Worm (Caenorhabditis elegans) whole organism, mixed stage, embryonic: ENCODE data around the gene pmk-3.

ENCODE experiments used
- ceh-39 ChIP-seq: fragments of 150-350 bp; optimal IDR thresholded peaks from 2 replicates; lab custom pipeline; 2014; ENCODE audit warnings: missing biosample characterization, missing genetic modification characterization
- ceh-43 ChIP-seq: fragments of 200-800 bp; sonication (Bioruptor generic); optimal IDR thresholded peaks from 2 replicates; lab custom pipeline; 2018; ENCODE audit warnings: mild to moderate bottlenecking, missing genetic modification characterization, moderate library complexity, missing compliant biosample characterization
- ces-1 ChIP-seq: fragments of 150-350 bp; optimal IDR thresholded peaks from 2 replicates; lab custom pipeline; 2014; ENCODE audit warnings: missing biosample characterization, missing genetic modification reagents, missing genetic modification characterization
- hlh-1 ChIP-seq: fragments of 150-350 bp; optimal IDR thresholded peaks from 2 replicates; lab custom pipeline; 2014; ENCODE audit warnings: missing biosample characterization, missing genetic modification reagents, missing genetic modification characterization
- pha-4 ChIP-seq: fragments of 150-350 bp; optimal IDR thresholded peaks from 2 replicates; lab custom pipeline; 2018; ENCODE audit warnings: missing biosample characterization, missing genetic modification reagents, missing genetic modification characterization
- unc-62 ChIP-seq: fragments of 150-350 bp; optimal IDR thresholded peaks from 2 replicates; lab custom pipeline; 2014; ENCODE audit warnings: missing biosample characterization, missing genetic modification reagents, missing genetic modification characterization

DNA sequence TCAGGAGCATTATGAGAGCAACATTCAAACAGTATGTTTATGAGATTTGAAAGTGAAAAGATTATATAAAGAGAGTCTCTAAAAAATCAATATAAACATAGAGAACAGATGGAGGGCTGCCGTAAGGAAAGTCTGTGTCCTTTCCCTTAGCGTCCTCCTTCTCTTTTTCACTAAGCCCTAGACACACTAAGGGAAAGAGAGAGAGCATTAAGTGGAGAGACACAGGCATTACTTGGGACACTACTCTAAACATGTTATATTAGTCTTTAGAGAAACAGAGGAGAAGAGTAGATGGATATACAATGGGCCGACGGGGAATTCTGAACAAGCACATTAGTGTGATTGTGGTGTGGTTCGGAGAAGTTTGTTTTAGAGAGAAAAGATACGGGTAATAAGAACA, 42.6 kb upstream of the pmk-3 start:
- TF ChIP-seq pha-4 (tag; lab: Kevin White, UChicago) (no peak), ceh-43 (no peak), ces-1 (GFP tag; lab: Kevin White, UChicago) (peak; percentile 75), unc-62 (GFP tag; lab: Kevin White, UChicago) (no peak), ceh-39 (no peak), hlh-1 (tag; lab: Kevin White, UChicago) (no peak)
